Fruit fly (Drosophila melanogaster) whole organism, embryonic: Measurements from ENCODE around the gene Cdc42.

Experiments used
- ATbp ChIP-seq: fragments of 200-800 bp; sonication (Bioruptor generic); optimal IDR thresholded peaks from 2 replicates; lab custom pipeline; 2017; ENCODE audit warnings: missing biosample characterization, mild to moderate bottlenecking, missing genetic modification characterization, missing genetic modification reagents
- Atf-2 ChIP-seq: fragments of 200-800 bp; sonication (Bioruptor generic); optimal IDR thresholded peaks from 2 replicates; lab custom pipeline; 2016; ENCODE audit warnings: missing biosample characterization, missing genetic modification characterization
- CG10979 ChIP-seq: fragments of 200-800 bp; sonication (Bioruptor generic); optimal IDR thresholded peaks from 2 replicates; lab custom pipeline; 2018; ENCODE audit warnings: missing biosample characterization, mild to moderate bottlenecking, missing genetic modification characterization, moderate library complexity
- CG11456 ChIP-seq: fragments of 200-800 bp; sonication (Bioruptor generic); IDR thresholded peaks from 3 replicates; pipeline ENCODE4 v1.3.6; 2022; ENCODE audit warnings: missing biosample characterization, missing genetic modification characterization
- CG12155 ChIP-seq: fragments of 200-800 bp; sonication (Bioruptor generic); optimal IDR thresholded peaks from 3 replicates; lab custom pipeline; 2016; ENCODE audit warnings: missing biosample characterization, missing genetic modification characterization
- CG13296 ChIP-seq: fragments of 200-800 bp; sonication (Bioruptor generic); optimal IDR thresholded peaks from 3 replicates; lab custom pipeline; 2018; ENCODE audit warnings: missing biosample characterization, mild to moderate bottlenecking, missing genetic modification characterization
- CG13894 ChIP-seq: fragments of 200-800 bp; sonication (Bioruptor generic); optimal IDR thresholded peaks from 3 replicates; lab custom pipeline; 2018; ENCODE audit warnings: missing biosample characterization, mild to moderate bottlenecking, missing genetic modification characterization, moderate library complexity
- CG15696 ChIP-seq: fragments of 200-800 bp; sonication (Bioruptor generic); optimal IDR thresholded peaks from 2 replicates; lab custom pipeline; 2019; ENCODE audit warnings: missing biosample characterization, mild to moderate bottlenecking, missing genetic modification characterization, moderate library complexity
- CG2199 ChIP-seq: fragments of 200-800 bp; sonication (Bioruptor generic); IDR thresholded peaks from 3 replicates; pipeline ENCODE4 v1.3.6; 2022; ENCODE audit warnings: missing biosample characterization, missing genetic modification characterization
- CG2202 ChIP-seq: fragments of 200-800 bp; sonication (Bioruptor generic); optimal IDR thresholded peaks from 2 replicates; lab custom pipeline; 2018; ENCODE audit warnings: missing biosample characterization, mild to moderate bottlenecking, missing genetic modification characterization
- CG2712 ChIP-seq: fragments of 200-800 bp; optimal IDR thresholded peaks from 3 replicates; lab custom pipeline; 2019; ENCODE audit warnings: missing biosample characterization, mild to moderate bottlenecking, missing genetic modification characterization, moderate library complexity
- CG30403 ChIP-seq: fragments of 200-800 bp; sonication (Bioruptor generic); optimal IDR thresholded peaks from 3 replicates; lab custom pipeline; 2016; ENCODE audit warnings: missing biosample characterization, missing genetic modification characterization
- CG33557 ChIP-seq: fragments of 200-800 bp; sonication (Bioruptor generic); optimal IDR thresholded peaks from 2 replicates; lab custom pipeline; 2019; ENCODE audit warnings: missing biosample characterization, mild to moderate bottlenecking, missing genetic modification characterization, moderate library complexity
- CG4360 ChIP-seq: fragments of 200-800 bp; sonication (Bioruptor generic); IDR thresholded peaks from 2 replicates; pipeline ENCODE4 v1.3.6; 2022; ENCODE audit warnings: missing biosample characterization, missing genetic modification characterization
- CG4617 ChIP-seq: fragments of 200-800 bp; sonication (Bioruptor generic); optimal IDR thresholded peaks from 3 replicates; lab custom pipeline; 2016; ENCODE audit warnings: missing biosample characterization, missing genetic modification characterization, borderline replicate concordance
- CG4820 ChIP-seq: fragments of 200-800 bp; sonication (Bioruptor generic); optimal IDR thresholded peaks from 3 replicates; lab custom pipeline; 2016; ENCODE audit warnings: missing biosample characterization, missing genetic modification characterization
- CG6854 ChIP-seq: fragments of 200-800 bp; sonication (Bioruptor generic); optimal IDR thresholded peaks from 3 replicates; lab custom pipeline; 2017; ENCODE audit warnings: missing biosample characterization, mild to moderate bottlenecking, missing genetic modification characterization
- CG7357 ChIP-seq: fragments of 200-800 bp; sonication (Bioruptor generic); IDR thresholded peaks from 3 replicates; pipeline ENCODE4 v1.3.6; 2022; ENCODE audit warnings: missing biosample characterization, missing genetic modification characterization
- CG7839 ChIP-seq: fragments of 200-800 bp; sonication (Bioruptor generic); optimal IDR thresholded peaks from 3 replicates; lab custom pipeline; 2018; ENCODE audit warnings: missing biosample characterization, mild to moderate bottlenecking, missing genetic modification characterization, moderate library complexity
- Dek ChIP-seq: fragments of 200-800 bp; sonication (Bioruptor generic); optimal IDR thresholded peaks from 3 replicates; lab custom pipeline; 2019; ENCODE audit warnings: missing biosample characterization, mild to moderate bottlenecking, missing genetic modification characterization, moderate library complexity
- Dll ChIP-seq: fragments of 200-800 bp; sonication (Bioruptor generic); IDR thresholded peaks from 4 replicates; pipeline ENCODE4 v1.3.6; 2022; ENCODE audit warnings: missing biosample characterization, missing genetic modification characterization; ENCODE audit not compliant: partially characterized antibody
- Elba2 ChIP-seq: fragments of 200-800 bp; sonication (Bioruptor generic); optimal IDR thresholded peaks from 3 replicates; lab custom pipeline; 2016; ENCODE audit warnings: missing biosample characterization, missing genetic modification characterization
- GATAe ChIP-seq: fragments of 200-800 bp; sonication (Bioruptor generic); conservative IDR thresholded peaks from 2 replicates; pipeline ENCODE4 v1.3.6; 2022; ENCODE audit warnings: missing biosample characterization, missing genetic modification characterization
- H15 ChIP-seq: fragments of 200-800 bp; sonication (Bioruptor generic); IDR thresholded peaks from 3 replicates; pipeline ENCODE4 v1.3.6; 2022; ENCODE audit warnings: missing biosample characterization, missing genetic modification characterization
- H2.0 ChIP-seq: fragments of 200-800 bp; sonication (Bioruptor generic); IDR thresholded peaks from 2 replicates; pipeline ENCODE4 v1.3.6; 2022; ENCODE audit warnings: missing biosample characterization, missing genetic modification characterization
- HmgZ ChIP-seq: fragments of 200-800 bp; sonication (Bioruptor generic); optimal IDR thresholded peaks from 2 replicates; lab custom pipeline; 2018; ENCODE audit warnings: missing biosample characterization, mild to moderate bottlenecking, missing genetic modification characterization
- Med ChIP-seq: fragments of 200-800 bp; sonication (Bioruptor generic); peaks from one replicate; lab custom pipeline; 2016; ENCODE audit warnings: missing biosample characterization, missing genetic modification characterization, mild to moderate bottlenecking, inconsistent platforms, moderate library complexity
- Mes4 ChIP-seq: fragments of 200-800 bp; sonication (Bioruptor generic); optimal IDR thresholded peaks from 2 replicates; lab custom pipeline; 2016; ENCODE audit warnings: missing biosample characterization, missing genetic modification characterization
- NC2α ChIP-seq: fragments of 200-800 bp; sonication (Bioruptor generic); optimal IDR thresholded peaks from 2 replicates; lab custom pipeline; 2016; ENCODE audit warnings: missing biosample characterization, missing genetic modification characterization
- Nf-YC ChIP-seq: fragments of 200-800 bp; optimal IDR thresholded peaks from 3 replicates; lab custom pipeline; 2019; ENCODE audit warnings: missing biosample characterization, mild to moderate bottlenecking, missing genetic modification characterization, moderate library complexity
- Scr ChIP-seq: fragments of 200-800 bp; sonication (Bioruptor generic); IDR thresholded peaks from 2 replicates; pipeline ENCODE4 v1.3.6; 2022; ENCODE audit warnings: missing biosample characterization, missing genetic modification characterization; ENCODE audit not compliant: partially characterized antibody
- Stat92E ChIP-seq, 3 experiments: fragments of >200 bp in 2 of 3; fragments of 200-800 bp in 1 of 3; sonication (Bioruptor generic) in 1 of 3; optimal IDR thresholded peaks; 2 replicates each; lab custom pipeline; 2017 to 2019; ENCODE audit warnings: missing biosample characterization in 3 of 3, missing genetic modification characterization in 3 of 3, mild to moderate bottlenecking in 1 of 3, moderate library complexity in 1 of 3
- TFAM ChIP-seq: fragments of 200-800 bp; sonication (Bioruptor generic); optimal IDR thresholded peaks from 2 replicates; lab custom pipeline; 2017; ENCODE audit warnings: missing biosample characterization, missing genetic modification characterization, inconsistent platforms
- Usf ChIP-seq: fragments of 200-800 bp; sonication (Bioruptor generic); optimal IDR thresholded peaks from 2 replicates; lab custom pipeline; 2017; ENCODE audit warnings: missing genotype, missing biosample characterization, missing genetic modification characterization
- aop ChIP-seq: fragments of 200-800 bp; sonication (Bioruptor generic); IDR thresholded peaks from 2 replicates; pipeline ENCODE4 v1.3.6; 2022; ENCODE audit warnings: missing biosample characterization, missing genetic modification characterization
- cg ChIP-seq: fragments of 200-800 bp; sonication (Bioruptor generic); optimal IDR thresholded peaks from 3 replicates; lab custom pipeline; 2019; ENCODE audit warnings: missing biosample characterization, mild to moderate bottlenecking, missing genetic modification characterization, moderate library complexity
- chinmo ChIP-seq: fragments of 200-800 bp; sonication (Bioruptor generic); IDR thresholded peaks from 4 replicates; pipeline ENCODE4 v1.3.6; 2022; ENCODE audit warnings: missing biosample characterization, missing genetic modification characterization; ENCODE audit not compliant: partially characterized antibody
- ci ChIP-seq: fragments of 200-800 bp; sonication (Bioruptor generic); IDR thresholded peaks from 3 replicates; pipeline ENCODE4 v1.3.6; 2022; ENCODE audit warnings: missing biosample characterization, missing genetic modification characterization
- dmrt11E ChIP-seq: fragments of 200-800 bp; sonication (Bioruptor generic); optimal IDR thresholded peaks from 3 replicates; lab custom pipeline; 2018; ENCODE audit warnings: missing biosample characterization, mild to moderate bottlenecking, missing genetic modification characterization, moderate library complexity
- ewg ChIP-seq: fragments of 200-800 bp; sonication (Bioruptor generic); optimal IDR thresholded peaks from 3 replicates; lab custom pipeline; 2017; ENCODE audit warnings: mild to moderate bottlenecking, missing biosample characterization, missing genetic modification reagents, missing genetic modification characterization
- ftz-f1 ChIP-seq: fragments of 200-800 bp; sonication (Bioruptor generic); optimal IDR thresholded peaks from 2 replicates; lab custom pipeline; 2016; ENCODE audit warnings: missing biosample characterization, missing genetic modification characterization
- gfzf ChIP-seq: fragments of 200-800 bp; sonication (Bioruptor generic); optimal IDR thresholded peaks from 2 replicates; lab custom pipeline; 2016; ENCODE audit warnings: missing biosample characterization, mild to moderate bottlenecking, missing genetic modification characterization, moderate library complexity
- h ChIP-seq: fragments of >200 bp; optimal IDR thresholded peaks from 2 replicates; lab custom pipeline; 2017
- lov ChIP-seq, 2 experiments: fragments of 200-800 bp in 1 of 2; fragments of >200 bp in 1 of 2; sonication (Bioruptor generic) in 1 of 2; IDR thresholded peaks in 1 of 2; optimal IDR thresholded peaks in 1 of 2; 2 replicates in 1 of 2; 3 replicates in 1 of 2; pipeline versions ENCODE4 v1.3.6 to Lab custom; 2017 to 2022; ENCODE audit warnings: missing biosample characterization in 1 of 2, missing genetic modification characterization in 1 of 2
- psq ChIP-seq: fragments of 200-800 bp; sonication (Bioruptor generic); optimal IDR thresholded peaks from 2 replicates; lab custom pipeline; 2017; ENCODE audit warnings: missing biosample characterization, missing genetic modification characterization
- ranshi ChIP-seq: fragments of 200-800 bp; sonication (Bioruptor generic); IDR thresholded peaks from 2 replicates; pipeline ENCODE4 v1.3.6; 2022; ENCODE audit warnings: missing biosample characterization, missing genetic modification characterization
- sens ChIP-seq: fragments of 200-800 bp; sonication (Bioruptor generic); peaks from one replicate; lab custom pipeline; 2016; ENCODE audit warnings: missing biosample characterization, missing genetic modification characterization
- sob ChIP-seq: fragments of 200-800 bp; sonication (Bioruptor generic); IDR thresholded peaks from 2 replicates; pipeline ENCODE4 v1.3.6; 2022; ENCODE audit warnings: missing biosample characterization, missing genetic modification characterization
- vvl ChIP-seq: fragments of 200-800 bp; sonication (Bioruptor generic); IDR thresholded peaks from 2 replicates; pipeline ENCODE4 v1.3.6; 2022; ENCODE audit warnings: missing biosample characterization, missing genetic modification characterization
- zfh1 ChIP-seq: fragments of 200-800 bp; sonication (Bioruptor generic); IDR thresholded peaks from 3 replicates; pipeline ENCODE4 v1.3.6; 2022; ENCODE audit warnings: missing biosample characterization, missing genetic modification characterization

The Cdc42 gene

dm6 chrX:19697255-19697877 is 475 bp downstream of the Cdc42 start (continued):
- TF ChIP-seq Scr, result 0 out of 2 replicates have a peak, but pooled peaks have one; percentile 2
- TF ChIP-seq CG13894 (tag; lab: Kevin White, UChicago), result no peak
- TF ChIP-seq psq (GFP tag; lab: Kevin White, UChicago), result peak; percentile 2
- TF ChIP-seq CG2202 (tag; lab: Kevin White, UChicago), result no peak
- 0 out of 2 replicates have a peak, but pooled peaks have one; percentile 22 for TF ChIP-seq GATAe (GFP tag; lab: Robert Waterston, UW)
- no peak for TF ChIP-seq CG4360
- TF ChIP-seq CG6854 (GFP tag; lab: Kevin White, UChicago), result no peak
- TF ChIP-seq dmrt11E (tag; lab: Kevin White, UChicago), result peak; percentile 18
- TF ChIP-seq h (lab: Kevin White, UChicago), result no peak
- TF ChIP-seq ci (GFP tag; lab: Robert Waterston, UW), result peak; percentile 56; the same call in 1 of the 3 replicates
- peak; percentile 3 for TF ChIP-seq CG2712 (tag; lab: Kevin White, UChicago)
- no peak for TF ChIP-seq gfzf (GFP tag; lab: Kevin White, UChicago)
- no peak for TF ChIP-seq Usf (GFP tag; lab: Kevin White, UChicago)
- TF ChIP-seq Elba2 (GFP tag; lab: Kevin White, UChicago), result peak; percentile 76
- TF ChIP-seq Med, result peak; percentile 61
- 0 out of 4 replicates have a peak, but pooled peaks have one; percentile 61 for TF ChIP-seq chinmo
- TF ChIP-seq CG13296, result no peak
- no peak for TF ChIP-seq ftz-f1 (GFP tag; lab: Kevin White, UChicago)
- peak; percentile 17 for TF ChIP-seq CG33557 (GFP tag; lab: Kevin White, UChicago)
- peak; percentile 98 for TF ChIP-seq cg (GFP tag; lab: Kevin White, UChicago)
- TF ChIP-seq CG11456 (GFP tag; lab: Robert Waterston, UW), result 0 out of 3 replicates have a peak, but pooled peaks have one; percentile 22
- peak; percentile 19 for TF ChIP-seq sens (GFP tag; lab: Kevin White, UChicago)
- no peak for TF ChIP-seq CG7839 (tag; lab: Kevin White, UChicago)
- 0 out of 3 replicates have a peak, but pooled peaks have one; percentile 15 for TF ChIP-seq CG2199
- TF ChIP-seq CG4617, result peak; percentile 17
- TF ChIP-seq Dll, result 0 out of 4 replicates have a peak, but pooled peaks have one; percentile 40
- TF ChIP-seq ewg (GFP tag; lab: Kevin White, UChicago), result peak; percentile 25
- peak; percentile 23 for TF ChIP-seq ATbp (GFP tag; lab: Kevin White, UChicago)
- TF ChIP-seq sob (GFP tag; lab: Robert Waterston, UW), result 0 out of 2 replicates have a peak, but pooled peaks have one; percentile 15
- peak; percentile 52 for TF ChIP-seq CG12155 (GFP tag; lab: Kevin White, UChicago)
- 0 out of 3 replicates have a peak, but pooled peaks have one; percentile 27 for TF ChIP-seq zfh1

- TF ChIP-seq ranshi (GFP tag; lab: Robert Waterston, UW) (0 out of 2 replicates have a peak, but pooled peaks have one; percentile 12), vvl (peak; percentile 71), H15 (GFP tag; lab: Robert Waterston, UW) (no peak), TFAM (no peak), CG7357 (no peak), Atf-2 (no peak), CG10979 (peak; percentile 31), CG15696 (tag; lab: Kevin White, UChicago) (peak; percentile 30), Stat92E (GFP tag; optimal IDR thresholded peaks at IDR 0.05; lab: Kevin White, UChicago) (no peak), aop (GFP tag; lab: Robert Waterston, UW) (no peak), CG30403 (GFP tag; lab: Kevin White, UChicago) (peak; percentile 44), H2.0 (GFP tag; lab: Robert Waterston, UW) (no peak), Dek (tag; lab: Kevin White, UChicago) (peak; percentile 15), Nf-YC (tag; lab: Kevin White, UChicago) (peak; percentile 19), NC2α (GFP tag; lab: Kevin White, UChicago) (no peak), CG4820 (GFP tag; lab: Kevin White, UChicago) (no peak), lov (optimal IDR thresholded peaks at IDR 0.05; lab: Kevin White, UChicago) (no peak), lov (GFP tag; IDR thresholded peaks at IDR 0.05; lab: Robert Waterston, UW) (no peak), Mes4 (GFP tag; lab: Kevin White, UChicago) (no peak), HmgZ (tag; lab: Kevin White, UChicago) (peak; percentile 21)
Measured at dm6 chrX:19701611-19702010, 4.7 kb downstream of the Cdc42 start, which contains the start of gene Tcs4. Tcs4 (minus strand) TSS chrX:19701755.
